Worm (Caenorhabditis elegans): ENCODE measurements around the gene T05B4.12.

Gene T05B4.12

DNA sequence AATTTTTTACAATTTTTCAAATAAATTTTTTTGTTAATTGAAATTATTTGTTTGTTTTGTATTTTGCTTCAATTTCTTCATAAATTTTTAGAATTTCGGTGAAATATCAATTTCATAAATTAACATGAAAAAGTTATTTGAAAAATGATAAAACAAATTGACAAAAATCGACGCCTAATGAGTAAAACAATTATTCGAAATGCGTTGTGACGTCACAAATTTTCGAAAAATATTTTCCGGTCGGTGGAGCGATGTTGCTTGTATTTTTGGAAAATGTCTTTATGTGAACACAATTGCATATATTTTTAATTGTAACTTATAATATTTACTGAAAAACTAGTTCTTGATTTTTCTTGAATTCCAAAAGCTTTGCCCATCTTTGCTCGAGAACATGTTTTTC is 45.3 kb downstream of the T05B4.12 start:
- TF ChIP-seq tab-1 (GFP tag; IDR thresholded peaks at IDR 0.05) (no peak), ztf-23 (GFP tag; IDR thresholded peaks at IDR 0.05) (no peak), klf-2 (GFP tag; conservative IDR thresholded peaks at IDR 0.05) (no peak), ztf-29 (GFP tag; IDR thresholded peaks at IDR 0.05) (no peak), T22C8.4 (GFP tag; IDR thresholded peaks at IDR 0.05) (no peak), cog-1 (tag; optimal IDR thresholded peaks at IDR 0.05) (no peak), flt-1 (GFP tag; IDR thresholded peaks at IDR 0.05) (no peak)

DNA sequence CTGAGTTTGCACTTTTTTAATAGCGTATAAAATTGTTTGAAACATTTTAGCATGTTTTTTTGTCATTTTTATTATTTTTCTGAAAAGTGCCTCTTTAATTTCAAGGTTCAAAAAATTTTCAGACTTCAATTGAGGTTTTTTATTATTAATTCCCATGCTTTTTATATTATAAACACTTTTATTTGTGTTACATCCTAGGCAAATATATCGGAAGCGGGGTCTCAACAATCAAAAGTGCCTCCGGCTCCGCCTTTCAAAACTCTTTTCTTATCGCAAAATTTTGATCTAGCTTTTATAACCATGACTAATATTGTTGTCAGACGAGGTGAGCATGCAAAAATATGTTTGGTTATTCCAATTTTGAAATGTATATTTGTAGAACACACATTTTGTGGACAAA is 52.4 kb downstream of the T05B4.12 start, which contains the start of gene otpl-2:
Gene otpl-2, plus strand, starts transcription at position 301 of the 400 bp plus-strand sequence.
- TF ChIP-seq T22C8.4 (GFP tag; IDR thresholded peaks at IDR 0.05) (no peak), klf-2 (GFP tag; conservative IDR thresholded peaks at IDR 0.05) (no peak), flt-1 (GFP tag; IDR thresholded peaks at IDR 0.05) (no peak), med-1 (GFP tag; optimal IDR thresholded peaks at IDR 0.05; ENCODE audit: insufficient read depth) (no peak), tab-1 (GFP tag; IDR thresholded peaks at IDR 0.05) (no peak), ztf-29 (GFP tag; IDR thresholded peaks at IDR 0.05) (no peak), ztf-23 (GFP tag; IDR thresholded peaks at IDR 0.05) (no peak), ref-1 (GFP tag; conservative IDR thresholded peaks at IDR 0.05) (no peak), cog-1 (tag; optimal IDR thresholded peaks at IDR 0.05) (no peak)
